Fruit fly (Drosophila melanogaster): Measurements from ENCODE around the gene CG2938.

CG2938 gene

dm6 chrX:3968346-3969044 is 32.2 kb upstream of the CG2938 start, which contains the start of gene CG6428:
TSS of gene CG6428 (minus strand) at chrX:3968655.
- TF ChIP-seq Asciz (GFP tag; optimal IDR thresholded peaks at IDR 0.05) (no peak), CG12104 (GFP tag; optimal IDR thresholded peaks at IDR 0.05) (no peak), NFAT (GFP tag; IDR thresholded peaks at IDR 0.05) (peak; percentile 24; the same call in 1 of the 2 replicates), E2f2 (GFP tag; IDR thresholded peaks at IDR 0.05) (peak; percentile 87), CG1602 (GFP tag; optimal IDR thresholded peaks at IDR 0.05) (no peak), Ets97D (GFP tag; optimal IDR thresholded peaks at IDR 0.05) (peak; percentile 70), CG15073 (GFP tag; optimal IDR thresholded peaks at IDR 0.05) (no peak), CG11247 (GFP tag; IDR thresholded peaks at IDR 0.05) (no peak; the same call in 1 of the 2 replicates), Dfd (GFP tag; optimal IDR thresholded peaks at IDR 0.05) (no peak), gfzf (GFP tag; optimal IDR thresholded peaks at IDR 0.05) (no peak), Rfx (GFP tag; IDR thresholded peaks at IDR 0.05) (peak; percentile 72; the same call in 1 of the 2 replicates), CkIIα-i1 (GFP tag; IDR thresholded peaks at IDR 0.05) (no peak), CG17361 (GFP tag; IDR thresholded peaks at IDR 0.05) (0 out of 3 replicates have a peak, but pooled peaks have one; percentile 38), Dref (GFP tag; IDR thresholded peaks at IDR 0.05) (peak; percentile 64), Bdp1 (GFP tag; optimal IDR thresholded peaks at IDR 0.05) (no peak), D (optimal IDR thresholded peaks at IDR 0.05) (no peak), D (GFP tag; optimal IDR thresholded peaks at IDR 0.05) (no peak), NC2α (GFP tag; optimal IDR thresholded peaks at IDR 0.05) (no peak), CG18011 (GFP tag; optimal IDR thresholded peaks at IDR 0.05) (peak; percentile 5), CG15601 (tag; optimal IDR thresholded peaks at IDR 0.05) (peak; percentile 42), CG2199 (GFP tag; IDR thresholded peaks at IDR 0.05) (no peak), p53 (GFP tag; optimal IDR thresholded peaks at IDR 0.05) (no peak), CG7372 (GFP tag; IDR thresholded peaks at IDR 0.05) (no peak), CG9437 (GFP tag; optimal IDR thresholded peaks at IDR 0.05) (peak; percentile 12), Dek (tag; optimal IDR thresholded peaks at IDR 0.05) (peak; percentile 17), tll (GFP tag; optimal IDR thresholded peaks at IDR 0.05) (no peak), Gsc (GFP tag; IDR thresholded peaks at IDR 0.05) (no peak), CG5245 (GFP tag; optimal IDR thresholded peaks at IDR 0.05) (no peak), CG4854 (GFP tag; optimal IDR thresholded peaks at IDR 0.05) (no peak), chinmo (GFP tag; IDR thresholded peaks at IDR 0.05; ENCODE audit: partially characterized antibody) (no peak), CG6254 (GFP tag; optimal IDR thresholded peaks at IDR 0.05) (no peak), CG13624 (GFP tag; optimal IDR thresholded peaks at IDR 0.05) (peak; percentile 31), lab (GFP tag; optimal IDR thresholded peaks at IDR 0.05) (peak; percentile 60), Sox102F (GFP tag; optimal IDR thresholded peaks at IDR 0.05) (no peak), row (GFP tag; IDR thresholded peaks at IDR 0.05) (peak; percentile 54; the same call in 2 of the 3 replicates), az2 (GFP tag; optimal IDR thresholded peaks at IDR 0.05) (peak; percentile 27), wdn (GFP tag; IDR thresholded peaks at IDR 0.05) (no peak), CG8924 (tag; optimal IDR thresholded peaks at IDR 0.05) (peak; percentile 42), ci (GFP tag; IDR thresholded peaks at IDR 0.05) (0 out of 3 replicates have a peak, but pooled peaks have one; percentile 36), Atf6 (GFP tag; IDR thresholded peaks at IDR 0.05) (no peak), Sin3A (optimal IDR thresholded peaks at IDR 0.05) (no peak), Vsx1 (GFP tag; optimal IDR thresholded peaks at IDR 0.05) (no peak), CG15011 (GFP tag; optimal IDR thresholded peaks at IDR 0.05) (no peak), Ada2b (GFP tag; IDR thresholded peaks at IDR 0.05) (peak; percentile 37), MBD-R2 (GFP tag; IDR thresholded peaks at IDR 0.05) (peak; percentile 63; the same call in 1 of the 2 replicates), B-H1 (GFP tag; IDR thresholded peaks at IDR 0.05) (no peak), nmo (GFP tag; optimal IDR thresholded peaks at IDR 0.05) (peak; percentile 49), CG2202 (tag; optimal IDR thresholded peaks at IDR 0.05) (no peak), CG6689 (GFP tag; IDR thresholded peaks at IDR 0.05) (no peak; the same call in 1 of the 2 replicates), luna (GFP tag; optimal IDR thresholded peaks at IDR 0.05) (no peak), grn (GFP tag; optimal IDR thresholded peaks at IDR 0.05) (peak; percentile 54)

Data from whole organism, embryonic.